Worm (Caenorhabditis elegans) whole organism, L1 larva: Measurements from ENCODE around the gene col-43.
A peak's percentile ranks its signal among the peaks of the same experiment; 100 is the strongest.

ENCODE experiments used
- C16A3.4 ChIP-seq: fragments of 150-350 bp; optimal IDR thresholded peaks from 2 replicates; lab custom pipeline; 2014; ENCODE audit warnings: missing biosample characterization, missing genetic modification characterization
- C34B4.2 ChIP-seq: sonication (generic microtip); optimal IDR thresholded peaks from 2 replicates; lab custom pipeline; 2017; ENCODE audit warnings: mild to moderate bottlenecking, missing genetic modification characterization, missing compliant biosample characterization
- F16B12.6 ChIP-seq: fragments of 150-350 bp; optimal IDR thresholded peaks from 2 replicates; lab custom pipeline; 2014; ENCODE audit warnings: missing biosample characterization, missing genetic modification characterization
- Y116A8C.19 ChIP-seq: sonication (generic microtip); optimal IDR thresholded peaks from 2 replicates; lab custom pipeline; 2016; ENCODE audit warnings: missing compliant biosample characterization, missing genetic modification characterization, borderline replicate concordance
- alr-1 ChIP-seq: fragments of 200-800 bp; sonication (Bioruptor generic); optimal IDR thresholded peaks from 2 replicates; lab custom pipeline; 2018; ENCODE audit warnings: borderline replicate concordance, mild to moderate bottlenecking, missing genetic modification characterization, missing compliant biosample characterization
- aly-2 ChIP-seq: fragments of 150-350 bp; optimal IDR thresholded peaks from 2 replicates; lab custom pipeline; 2014; ENCODE audit warnings: missing biosample characterization, missing genetic modification characterization
- ceh-63 ChIP-seq: fragments of 200-800 bp; sonication (Bioruptor generic); optimal IDR thresholded peaks from 2 replicates; lab custom pipeline; 2018; ENCODE audit warnings: mild to moderate bottlenecking, missing genetic modification characterization, missing compliant biosample characterization
- ceh-8 ChIP-seq: fragments of 200-800 bp; sonication (Bioruptor generic); optimal IDR thresholded peaks from 2 replicates; lab custom pipeline; 2018; ENCODE audit warnings: mild to moderate bottlenecking, missing genetic modification characterization, moderate library complexity, missing compliant biosample characterization
- ceh-88 ChIP-seq: fragments of 200-800 bp; sonication (Bioruptor generic); IDR thresholded peaks from 2 replicates; pipeline ENCODE4 v1.3.6; 2022; ENCODE audit warnings: missing genetic modification characterization, missing compliant biosample characterization
- ceh-90 ChIP-seq: sonication (generic microtip); optimal IDR thresholded peaks from 2 replicates; lab custom pipeline; 2016; ENCODE audit warnings: missing genetic modification characterization, missing compliant biosample characterization
- ces-1 ChIP-seq: fragments of 150-350 bp; optimal IDR thresholded peaks from 2 replicates; lab custom pipeline; 2014; ENCODE audit warnings: missing biosample characterization, missing genetic modification reagents, missing genetic modification characterization
- efl-1 ChIP-seq, 4 experiments: fragments of 150-350 bp; optimal IDR thresholded peaks in 3 of 4; peaks in 1 of 4; 1 replicate in 1 of 4; 2 replicates in 3 of 4; lab custom pipeline; 2014; ENCODE audit warnings: missing biosample characterization in 2 of 4, missing genetic modification characterization in 2 of 4, missing genetic modification reagents in 2 of 4
- efl-3 ChIP-seq: fragments of 200-800 bp; sonication (Bioruptor generic); optimal IDR thresholded peaks from 2 replicates; lab custom pipeline; 2018; ENCODE audit warnings: mild to moderate bottlenecking, missing genetic modification characterization, missing compliant biosample characterization
- egl-13 ChIP-seq: sonication (generic microtip); optimal IDR thresholded peaks from 2 replicates; lab custom pipeline; 2016; ENCODE audit warnings: missing genotype, missing genetic modification reagents, missing genetic modification characterization, missing compliant biosample characterization
- egl-27 ChIP-seq, 2 experiments: fragments of 150-350 bp in 1 of 2; sonication (generic microtip); optimal IDR thresholded peaks; 3 replicates each; lab custom pipeline; 2017 to 2018; ENCODE audit warnings: missing biosample characterization in 2 of 2, missing genetic modification characterization in 2 of 2, missing genetic modification reagents in 2 of 2
- elt-2 ChIP-seq: sonication (generic microtip); optimal IDR thresholded peaks from 2 replicates; lab custom pipeline; 2016; ENCODE audit warnings: missing genetic modification characterization, mild to moderate bottlenecking, inconsistent platforms, missing compliant biosample characterization, missing genetic modification reagents
- ets-5 ChIP-seq: fragments of 200-800 bp; sonication (Bioruptor generic); IDR thresholded peaks from 2 replicates; pipeline ENCODE4 v1.3.6; 2022; ENCODE audit warnings: missing genetic modification characterization, missing compliant biosample characterization
- fkh-10 ChIP-seq: sonication (generic microtip); optimal IDR thresholded peaks from 2 replicates; lab custom pipeline; 2017; ENCODE audit warnings: missing biosample characterization, missing genetic modification reagents, missing genetic modification characterization
- fkh-4 ChIP-seq: sonication (generic microtip); optimal IDR thresholded peaks from 2 replicates; lab custom pipeline; 2016; ENCODE audit warnings: missing compliant biosample characterization, missing genetic modification characterization, borderline replicate concordance
- hlh-17 ChIP-seq: fragments of 200-800 bp; sonication (Bioruptor generic); optimal IDR thresholded peaks from 2 replicates; lab custom pipeline; 2018; ENCODE audit warnings: missing genetic modification characterization, mild to moderate bottlenecking, missing compliant biosample characterization, moderate library complexity, borderline replicate concordance
- hlh-4 ChIP-seq: sonication (generic microtip); optimal IDR thresholded peaks from 2 replicates; lab custom pipeline; 2016; ENCODE audit warnings: mild to moderate bottlenecking, missing genetic modification characterization, missing compliant biosample characterization
- jun-1 ChIP-seq: fragments of 150-350 bp; optimal IDR thresholded peaks from 2 replicates; lab custom pipeline; 2014; ENCODE audit warnings: missing biosample characterization, missing genetic modification reagents, missing genetic modification characterization
- lin-13 ChIP-seq: fragments of 150-350 bp; optimal IDR thresholded peaks from 2 replicates; lab custom pipeline; 2014; ENCODE audit warnings: missing biosample characterization, missing genetic modification reagents, missing genetic modification characterization
- lin-14 ChIP-seq: fragments of 200-800 bp; sonication (Bioruptor generic); optimal IDR thresholded peaks from 2 replicates; lab custom pipeline; 2018; ENCODE audit warnings: mild to moderate bottlenecking, missing genetic modification characterization, moderate library complexity, missing compliant biosample characterization
- lin-15B ChIP-seq: fragments of 150-350 bp; sonication (generic microtip); optimal IDR thresholded peaks from 3 replicates; lab custom pipeline; 2014; ENCODE audit warnings: missing biosample characterization, missing genetic modification characterization
- lin-39 ChIP-seq: fragments of 150-350 bp; optimal IDR thresholded peaks from 2 replicates; lab custom pipeline; 2014; ENCODE audit warnings: missing biosample characterization, missing genetic modification reagents, missing genetic modification characterization
- lsy-2 ChIP-seq, 2 experiments: fragments of 150-350 bp; optimal IDR thresholded peaks; 2 replicates each; lab custom pipeline; 2014; ENCODE audit warnings: missing biosample characterization in 2 of 2, missing genetic modification characterization in 2 of 2
- mab-9 ChIP-seq: fragments of 200-800 bp; sonication (Bioruptor generic); IDR thresholded peaks from 2 replicates; pipeline ENCODE4 v1.3.6; 2022; ENCODE audit warnings: missing genetic modification reagents, missing genetic modification characterization, missing compliant biosample characterization
- mdl-1 ChIP-seq, 2 experiments: fragments of 150-350 bp; optimal IDR thresholded peaks; 2 replicates each; lab custom pipeline; 2014 to 2017; ENCODE audit warnings: missing biosample characterization in 2 of 2, missing genetic modification characterization in 2 of 2, inconsistent platforms in 1 of 2
- mep-1 ChIP-seq: fragments of 150-350 bp; optimal IDR thresholded peaks from 2 replicates; lab custom pipeline; 2014; ENCODE audit warnings: missing biosample characterization, missing genetic modification characterization
- nhr-11 ChIP-seq: fragments of 150-350 bp; optimal IDR thresholded peaks from 2 replicates; lab custom pipeline; 2014; ENCODE audit warnings: missing biosample characterization, missing genetic modification characterization
- nhr-12 ChIP-seq: sonication (generic microtip); optimal IDR thresholded peaks from 2 replicates; lab custom pipeline; 2017; ENCODE audit warnings: missing biosample characterization, missing genetic modification characterization
- nhr-237 ChIP-seq: fragments of 150-350 bp; optimal IDR thresholded peaks from 2 replicates; lab custom pipeline; 2014; ENCODE audit warnings: missing biosample characterization, missing genetic modification characterization
- nhr-47 ChIP-seq: sonication (generic microtip); optimal IDR thresholded peaks from 2 replicates; lab custom pipeline; 2016; ENCODE audit warnings: mild to moderate bottlenecking, missing genetic modification characterization, moderate library complexity, missing compliant biosample characterization
- nhr-71 ChIP-seq: sonication (generic microtip); optimal IDR thresholded peaks from 2 replicates; lab custom pipeline; 2016; ENCODE audit warnings: mild to moderate bottlenecking, missing genetic modification characterization, moderate library complexity, missing compliant biosample characterization
- nhr-77 ChIP-seq: fragments of 150-350 bp; optimal IDR thresholded peaks from 2 replicates; lab custom pipeline; 2014; ENCODE audit warnings: missing biosample characterization, missing genetic modification characterization
- nhr-90 ChIP-seq: sonication (generic microtip); optimal IDR thresholded peaks from 2 replicates; lab custom pipeline; 2016; ENCODE audit warnings: mild to moderate bottlenecking, missing genetic modification characterization, missing compliant biosample characterization; ENCODE audit not compliant: poor library complexity
- pag-3 ChIP-seq: sonication (generic microtip); optimal IDR thresholded peaks from 2 replicates; lab custom pipeline; 2017; ENCODE audit warnings: missing genetic modification characterization, mild to moderate bottlenecking, missing compliant biosample characterization, antibody characterized with exemption, borderline replicate concordance; ENCODE audit not compliant: insufficient read depth
- pax-3 ChIP-seq: fragments of 200-800 bp; sonication (Bioruptor generic); optimal IDR thresholded peaks from 2 replicates; lab custom pipeline; 2018; ENCODE audit warnings: mild to moderate bottlenecking, missing genetic modification characterization, moderate library complexity, missing compliant biosample characterization
- pqm-1 ChIP-seq: sonication (generic microtip); optimal IDR thresholded peaks from 3 replicates; lab custom pipeline; 2017; ENCODE audit warnings: missing biosample characterization, missing genetic modification characterization
- snpc-4 ChIP-seq: fragments of 150-350 bp; optimal IDR thresholded peaks from 2 replicates; lab custom pipeline; 2014; ENCODE audit warnings: missing biosample characterization, missing genetic modification characterization
- snu-23 ChIP-seq: sonication (generic microtip); optimal IDR thresholded peaks from 2 replicates; lab custom pipeline; 2016; ENCODE audit warnings: missing genetic modification characterization, missing compliant biosample characterization
- sup-37 ChIP-seq: fragments of 200-800 bp; sonication (Bioruptor generic); optimal IDR thresholded peaks from 2 replicates; lab custom pipeline; 2018; ENCODE audit warnings: mild to moderate bottlenecking, missing genetic modification characterization, missing compliant biosample characterization
- tbx-2 ChIP-seq: sonication (generic microtip); optimal IDR thresholded peaks from 2 replicates; lab custom pipeline; 2016; ENCODE audit warnings: missing genetic modification characterization, missing compliant biosample characterization
- tlp-1 ChIP-seq: fragments of 150-350 bp; optimal IDR thresholded peaks from 2 replicates; lab custom pipeline; 2014; ENCODE audit warnings: missing biosample characterization, missing genetic modification characterization
- unc-130 ChIP-seq: fragments of 150-350 bp; optimal IDR thresholded peaks from 2 replicates; lab custom pipeline; 2017; ENCODE audit warnings: missing biosample characterization, missing genetic modification characterization, inconsistent platforms
- unc-86 ChIP-seq: sonication (generic microtip); optimal IDR thresholded peaks from 2 replicates; lab custom pipeline; 2016; ENCODE audit warnings: missing genetic modification characterization, missing compliant biosample characterization
- unc-98 ChIP-seq: fragments of 200-800 bp; sonication (Bioruptor generic); IDR thresholded peaks from 2 replicates; pipeline ENCODE4 v1.3.6; 2022; ENCODE audit warnings: missing genetic modification characterization, missing compliant biosample characterization
- xbp-1 ChIP-seq: sonication (generic microtip); optimal IDR thresholded peaks from 2 replicates; lab custom pipeline; 2016; ENCODE audit warnings: missing genetic modification characterization, missing compliant biosample characterization
- zip-4 ChIP-seq: fragments of 200-800 bp; sonication (Bioruptor generic); optimal IDR thresholded peaks from 2 replicates; lab custom pipeline; 2018; ENCODE audit warnings: mild to moderate bottlenecking, missing genetic modification characterization, moderate library complexity, missing compliant biosample characterization

col-43 gene

DNA sequence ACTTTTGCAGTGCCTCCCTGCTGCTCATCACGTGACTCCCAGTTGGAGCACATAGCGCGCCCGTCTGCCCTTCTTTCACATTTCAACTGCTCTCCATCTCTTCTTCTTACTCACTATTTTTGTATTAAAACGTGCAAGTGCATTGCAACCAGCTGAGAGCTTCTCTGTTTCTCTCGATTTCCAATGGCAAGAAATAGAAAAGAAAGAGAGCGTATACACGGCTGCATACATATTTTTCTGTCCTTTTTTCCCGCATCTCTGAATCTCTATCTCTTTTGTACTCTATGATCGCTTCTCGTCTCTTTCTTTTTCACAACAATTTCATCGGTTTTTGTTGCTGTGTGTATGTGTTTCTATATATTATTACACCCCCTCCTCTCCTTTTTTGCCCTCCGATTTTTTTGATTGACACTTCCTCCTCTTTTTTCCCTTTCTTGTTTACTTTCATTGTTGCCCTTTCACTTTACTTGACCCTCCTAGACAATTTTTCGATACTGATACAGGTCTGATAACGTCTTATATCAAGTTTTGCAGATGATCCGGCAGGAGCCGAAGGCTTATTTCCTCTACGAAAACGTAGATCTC, 49.7 kb downstream of the col-43 start, which contains the start of gene Y97E10AR.1 (continued):
- TF ChIP-seq C34B4.2 (tag; lab: Kevin White, UChicago), result no peak
- peak; percentile 3 for TF ChIP-seq snpc-4 (tag; lab: Kevin White, UChicago)
- TF ChIP-seq efl-3 (GFP tag; lab: Kevin White, UChicago), result no peak
- peak; percentile 50 for TF ChIP-seq lin-13
- peak; percentile 81 for TF ChIP-seq elt-2 (tag; lab: Kevin White, UChicago)
- TF ChIP-seq lin-14 (GFP tag; lab: Kevin White, UChicago), result peak; percentile 98
- peak in 1 of 2 experiments; percentile 50 for TF ChIP-seq egl-27 (tag; optimal IDR thresholded peaks at IDR 0.05; lab: Kevin White, UChicago)
- TF ChIP-seq aly-2, result no peak
- peak; percentile 57 for TF ChIP-seq fkh-10
- TF ChIP-seq nhr-11, result peak; percentile 49
- no peak for TF ChIP-seq ets-5 (GFP tag; lab: Robert Waterston, UW)
- peak; percentile 73 for TF ChIP-seq egl-13 (tag; lab: Kevin White, UChicago)
- peak; percentile 73 for TF ChIP-seq C16A3.4 (tag; lab: Kevin White, UChicago)
- TF ChIP-seq ceh-63 (GFP tag; lab: Kevin White, UChicago), result no peak
- peak; percentile 77 for TF ChIP-seq nhr-77 (tag; lab: Kevin White, UChicago)
- TF ChIP-seq Y116A8C.19, result no peak
- peak; percentile 29; the same call in 1 of the 2 replicates for TF ChIP-seq ceh-88 (GFP tag; lab: Robert Waterston, UW)
- no peak for TF ChIP-seq sup-37
- no peak for TF ChIP-seq unc-98 (GFP tag; lab: Robert Waterston, UW)
- TF ChIP-seq mab-9 (GFP tag; lab: Robert Waterston, UW), result 0 out of 2 replicates have a peak, but pooled peaks have one; percentile 17
- TF ChIP-seq fkh-4, result peak; percentile 45
- peak; percentile 91 for TF ChIP-seq nhr-71
- peak; percentile 67 for TF ChIP-seq xbp-1 (tag; lab: Kevin White, UChicago)
- TF ChIP-seq tlp-1 (tag; lab: Kevin White, UChicago), result no peak
- peak; percentile 76 for TF ChIP-seq mep-1
- peak; percentile 68 to 89 for TF ChIP-seq lsy-2 (tag; optimal IDR thresholded peaks at IDR 0.05; lab: Kevin White, UChicago)
- TF ChIP-seq pag-3 (tag; lab: Kevin White, UChicago), result peak; percentile 75
- TF ChIP-seq F16B12.6, result peak; percentile 25
- TF ChIP-seq nhr-237 (tag; lab: Kevin White, UChicago), result no peak
- TF ChIP-seq hlh-17 (GFP tag; lab: Kevin White, UChicago), result no peak
- no peak for TF ChIP-seq nhr-12 (tag; lab: Kevin White, UChicago)
- peak; percentile 66 to 68 for TF ChIP-seq efl-1 (optimal IDR thresholded peaks at IDR 0.05; lab: Kevin White, UChicago)
- TF ChIP-seq efl-1 (GFP tag; optimal IDR thresholded peaks at IDR 0.05 in 1 of 2; lab: Kevin White, UChicago), result peak; percentile 50 to 96
- TF ChIP-seq pax-3, result no peak
- TF ChIP-seq hlh-4 (tag; lab: Kevin White, UChicago), result no peak
- TF ChIP-seq unc-130 (tag; lab: Kevin White, UChicago), result no peak
- peak; percentile 48 for TF ChIP-seq jun-1 (tag; lab: Kevin White, UChicago)
- TF ChIP-seq lin-39 (tag; lab: Kevin White, UChicago), result peak; percentile 51
- peak; percentile 80 for TF ChIP-seq tbx-2 (tag; lab: Kevin White, UChicago)
- no peak for TF ChIP-seq ceh-90 (tag; lab: Kevin White, UChicago)
- TF ChIP-seq pqm-1, result no peak
- peak; percentile 13 for TF ChIP-seq lin-15B (tag; lab: Kevin White, UChicago)
- peak; percentile 22 for TF ChIP-seq ceh-8 (GFP tag; lab: Kevin White, UChicago)
- TF ChIP-seq nhr-47 (tag; lab: Kevin White, UChicago), result peak; percentile 86
- TF ChIP-seq nhr-90, result no peak
- TF ChIP-seq mdl-1 (tag; optimal IDR thresholded peaks at IDR 0.05; lab: Kevin White, UChicago), result peak; percentile 17 to 79
- peak; percentile 81 for TF ChIP-seq snu-23
- no peak for TF ChIP-seq ces-1 (GFP tag; lab: Kevin White, UChicago)
- peak; percentile 22 for TF ChIP-seq zip-4
- no peak for TF ChIP-seq alr-1 (tag; lab: Kevin White, UChicago)
- peak; percentile 90 for TF ChIP-seq unc-86 (tag; lab: Kevin White, UChicago)
